Worm (Caenorhabditis elegans): ENCODE measurements around the gene puf-12.

The puf-12 gene

DNA sequence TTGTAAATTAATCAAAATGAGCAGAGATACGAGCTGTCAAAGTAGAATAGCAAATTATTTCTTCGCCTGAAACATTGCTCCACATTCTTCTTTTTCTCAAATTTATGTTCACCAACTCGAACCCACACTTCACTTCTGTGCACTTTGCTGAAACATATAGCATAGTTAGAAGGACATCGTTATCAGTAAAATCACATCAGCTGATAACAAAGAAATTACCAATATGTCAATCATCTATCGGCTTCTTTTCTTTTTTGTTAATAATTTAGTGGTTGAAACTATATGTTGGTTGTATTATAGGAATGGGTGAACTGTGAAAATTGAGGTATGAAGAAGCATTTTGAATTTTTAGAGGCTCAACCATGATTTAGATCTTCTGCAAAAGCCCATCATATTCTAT is 4.9 kb upstream of the puf-12 start:
- TF ChIP-seq rnt-1 (tag; optimal IDR thresholded peaks at IDR 0.05) (no peak), elt-2 (tag; optimal IDR thresholded peaks at IDR 0.05) (peak; percentile 74)

DNA sequence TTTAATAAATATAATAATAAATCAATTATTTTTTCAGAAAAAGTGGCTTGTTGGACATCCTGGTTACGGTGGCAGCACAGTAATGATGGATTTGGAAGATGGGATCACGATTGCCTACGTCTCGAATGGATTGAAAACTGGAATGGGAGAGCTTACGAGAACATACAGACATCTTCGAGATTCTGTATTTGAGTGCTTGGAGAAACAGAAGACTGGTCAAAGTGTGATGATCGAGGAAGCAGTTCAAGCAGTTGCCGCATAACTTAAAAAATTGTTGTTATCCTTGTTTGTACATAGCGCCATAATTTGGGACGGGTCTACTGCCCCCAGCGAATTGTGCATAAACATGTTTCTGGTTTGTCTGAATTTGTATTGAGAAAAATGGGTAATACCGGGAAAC is 1.7 kb upstream of the puf-12 start:
- no peak for TF ChIP-seq ets-4 (tag; optimal IDR thresholded peaks at IDR 0.05)
- no peak for TF ChIP-seq sdc-2 (tag; optimal IDR thresholded peaks at IDR 0.05)
- no peak for TF ChIP-seq fkh-10 (GFP tag; optimal IDR thresholded peaks at IDR 0.05)
- no peak for TF ChIP-seq mec-3 (tag; optimal IDR thresholded peaks at IDR 0.05; ENCODE audit: borderline replicate concordance)
- no peak for TF ChIP-seq unc-3 (GFP tag; conservative IDR thresholded peaks at IDR 0.05)
- no peak for TF ChIP-seq unc-3 (tag; optimal IDR thresholded peaks at IDR 0.05)
- no peak for TF ChIP-seq K09A11.1 (tag; optimal IDR thresholded peaks at IDR 0.05; ENCODE audit: insufficient read depth)
- no peak for TF ChIP-seq ceh-31 (tag; optimal IDR thresholded peaks at IDR 0.05)
- TF ChIP-seq nhr-11 (tag; optimal IDR thresholded peaks at IDR 0.05), result no peak
- TF ChIP-seq hlh-30 (tag; optimal IDR thresholded peaks at IDR 0.05; ENCODE audit: insufficient read depth), result no peak
- no peak for TF ChIP-seq lin-11 (tag; optimal IDR thresholded peaks at IDR 0.05)
- TF ChIP-seq nhr-232 (tag; optimal IDR thresholded peaks at IDR 0.05), result no peak
- TF ChIP-seq npax-4 (tag; optimal IDR thresholded peaks at IDR 0.05), result no peak
- TF ChIP-seq pat-9 (tag; optimal IDR thresholded peaks at IDR 0.05), result no peak
- TF ChIP-seq unc-42 (tag; optimal IDR thresholded peaks at IDR 0.05), result no peak
- no peak for TF ChIP-seq lim-6 (tag; optimal IDR thresholded peaks at IDR 0.05)

DNA sequence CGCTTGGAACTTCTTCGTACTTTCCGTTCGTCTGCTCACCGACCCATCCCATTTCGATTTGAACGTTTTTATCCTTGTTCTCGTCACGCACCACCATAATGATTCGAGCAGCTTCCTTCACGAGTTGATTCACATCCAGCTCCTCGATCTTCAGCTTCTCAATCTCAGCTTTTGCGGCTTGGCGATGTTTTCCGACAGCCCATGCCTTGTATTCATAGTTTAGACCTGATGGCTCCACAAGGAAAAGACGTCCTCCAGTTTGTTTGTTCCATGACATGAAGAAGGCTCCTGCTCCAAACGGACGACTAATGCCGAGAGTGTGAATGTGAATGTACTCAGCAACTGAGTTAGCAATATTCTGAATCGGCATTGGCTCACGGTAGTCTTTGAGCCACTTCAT is 1.0 kb upstream of the puf-12 start:
- no peak for TF ChIP-seq K09A11.1 (tag; optimal IDR thresholded peaks at IDR 0.05; ENCODE audit: insufficient read depth)
- TF ChIP-seq che-1 (tag; optimal IDR thresholded peaks at IDR 0.05), result no peak
- TF ChIP-seq ceh-48 (tag; optimal IDR thresholded peaks at IDR 0.05), result no peak
- TF ChIP-seq ref-2 (tag; optimal IDR thresholded peaks at IDR 0.05), result no peak
- TF ChIP-seq ztf-16 (tag; optimal IDR thresholded peaks at IDR 0.05), result no peak
- no peak for TF ChIP-seq zip-5 (tag; optimal IDR thresholded peaks at IDR 0.05)
- no peak for TF ChIP-seq pat-9 (tag; optimal IDR thresholded peaks at IDR 0.05)
- TF ChIP-seq pax-1 (tag; optimal IDR thresholded peaks at IDR 0.05), result no peak
- TF ChIP-seq ceh-22 (tag; optimal IDR thresholded peaks at IDR 0.05), result no peak

DNA sequence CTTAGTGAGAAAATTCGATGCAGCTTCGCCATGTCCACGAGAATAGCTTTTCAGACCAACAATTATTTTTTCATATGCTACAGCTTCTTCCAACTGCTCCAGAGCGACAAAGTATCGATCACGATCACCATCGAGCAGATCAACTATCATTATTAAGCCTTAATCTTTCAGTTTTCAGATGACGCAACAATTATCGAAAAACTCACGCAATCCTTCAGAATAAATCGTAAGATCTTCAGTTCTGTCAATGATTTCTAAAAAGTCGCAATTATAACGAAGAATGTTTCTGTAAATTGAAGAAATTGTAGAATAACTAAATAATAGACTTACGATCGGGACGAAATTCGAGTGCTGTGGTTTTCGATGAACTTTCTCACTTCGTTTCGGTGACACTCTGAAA is 3.1 kb downstream of the puf-12 start:
- no peak for TF ChIP-seq hlh-15 (tag; optimal IDR thresholded peaks at IDR 0.05)
- TF ChIP-seq unc-42 (tag; optimal IDR thresholded peaks at IDR 0.05), result no peak
- TF ChIP-seq tbx-2 (tag; optimal IDR thresholded peaks at IDR 0.05), result no peak
- TF ChIP-seq ahr-1 (tag; optimal IDR thresholded peaks at IDR 0.05), result no peak
- TF ChIP-seq lim-6 (tag; optimal IDR thresholded peaks at IDR 0.05), result no peak
- TF ChIP-seq ama-1 (optimal IDR thresholded peaks at IDR 0.05), result no peak
- TF ChIP-seq T23F11.4 (GFP tag; optimal IDR thresholded peaks at IDR 0.05), result no peak
- no peak for TF ChIP-seq ceh-48 (tag; optimal IDR thresholded peaks at IDR 0.05)
- no peak for TF ChIP-seq pax-1 (tag; optimal IDR thresholded peaks at IDR 0.05)
- no peak for TF ChIP-seq pros-1 (tag; optimal IDR thresholded peaks at IDR 0.05)
- no peak for TF ChIP-seq F13H6.1 (tag; optimal IDR thresholded peaks at IDR 0.05)
- TF ChIP-seq sox-2 (GFP tag; IDR thresholded peaks at IDR 0.05), result no peak
- TF ChIP-seq ceh-24 (tag; optimal IDR thresholded peaks at IDR 0.05), result no peak

DNA sequence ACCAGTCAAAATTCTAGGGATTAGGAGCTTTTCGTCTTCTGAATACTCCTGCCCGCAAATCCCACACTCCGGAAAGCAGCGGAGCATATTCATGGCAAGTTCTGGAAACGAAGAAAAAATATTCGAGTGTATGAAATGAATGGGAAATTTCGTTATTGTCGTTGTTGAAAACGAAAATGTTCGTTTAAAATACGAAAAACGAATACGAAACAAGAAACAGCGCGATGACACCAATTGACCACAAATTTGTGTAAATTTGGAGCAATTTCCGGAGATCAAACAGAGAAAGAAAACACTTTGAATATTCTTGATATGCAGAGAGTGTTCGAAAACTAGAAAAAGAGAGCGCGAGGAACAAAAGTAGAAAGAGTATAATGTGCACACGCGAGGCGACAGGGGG is 5.5 kb downstream of the puf-12 start, which contains the start of gene ZK945.4:
TSS of gene ZK945.4 (minus strand) at position 101 of the 400 bp plus-strand sequence.
- TF ChIP-seq elt-4 (tag; optimal IDR thresholded peaks at IDR 0.05) (no peak), nhr-232 (tag; optimal IDR thresholded peaks at IDR 0.05) (no peak), K02D7.2 (tag; optimal IDR thresholded peaks at IDR 0.05) (no peak), dve-1 (tag; optimal IDR thresholded peaks at IDR 0.05) (no peak), fkh-10 (GFP tag; optimal IDR thresholded peaks at IDR 0.05) (no peak), ceh-14 (tag; optimal IDR thresholded peaks at IDR 0.05) (no peak), madf-2 (tag; optimal IDR thresholded peaks at IDR 0.05) (no peak), unc-86 (tag; optimal IDR thresholded peaks at IDR 0.05) (no peak), hlh-8 (tag; optimal IDR thresholded peaks at IDR 0.05) (no peak), fax-1 (tag; optimal IDR thresholded peaks at IDR 0.05) (no peak), pha-2 (tag; optimal IDR thresholded peaks at IDR 0.05) (no peak), sox-2 (GFP tag; IDR thresholded peaks at IDR 0.05) (no peak)

Data from whole organism, late embryonic.